Fruit fly (Drosophila melanogaster) whole organism, pupa: ENCODE results near the gene Acsx1L.

Source experiments
- CG10348 ChIP-seq: fragments of 200-800 bp; sonication (Bioruptor generic); IDR thresholded peaks from 2 replicates; pipeline ENCODE4 v1.3.6; 2022; ENCODE audit warnings: missing biosample characterization, missing genetic modification characterization
- CG12605 ChIP-seq: fragments of 200-800 bp; sonication (Bioruptor generic); IDR thresholded peaks from 2 replicates; pipeline ENCODE4 v1.3.6; 2022; ENCODE audit warnings: missing biosample characterization, missing genetic modification characterization
- CG13204 ChIP-seq: fragments of 200-800 bp; sonication (Bioruptor generic); optimal IDR thresholded peaks from 2 replicates; lab custom pipeline; 2018; ENCODE audit warnings: missing biosample characterization, mild to moderate bottlenecking, missing genetic modification characterization, moderate library complexity
- CG14655 ChIP-seq: fragments of 200-800 bp; sonication (Bioruptor generic); optimal IDR thresholded peaks from 3 replicates; lab custom pipeline; 2017; ENCODE audit warnings: mild to moderate bottlenecking, missing biosample characterization, missing genetic modification reagents, missing genetic modification characterization
- CG15710 ChIP-seq: fragments of 200-800 bp; sonication (Bioruptor generic); optimal IDR thresholded peaks from 2 replicates; lab custom pipeline; 2018; ENCODE audit warnings: missing biosample characterization, mild to moderate bottlenecking, missing genetic modification characterization, moderate library complexity
- CG17806 ChIP-seq: fragments of 200-800 bp; sonication (Bioruptor generic); optimal IDR thresholded peaks from 2 replicates; lab custom pipeline; 2018; ENCODE audit warnings: missing biosample characterization, mild to moderate bottlenecking, missing genetic modification characterization, moderate library complexity
- CG32121 ChIP-seq: fragments of 200-800 bp; sonication (Bioruptor generic); IDR thresholded peaks from 2 replicates; pipeline ENCODE4 v1.3.6; 2022; ENCODE audit warnings: missing biosample characterization, missing genetic modification characterization
- CG34367 ChIP-seq: fragments of 200-800 bp; sonication (Bioruptor generic); optimal IDR thresholded peaks from 2 replicates; lab custom pipeline; 2018; ENCODE audit warnings: missing biosample characterization, mild to moderate bottlenecking, missing genetic modification characterization
- CG4496 ChIP-seq: fragments of 200-800 bp; sonication (Bioruptor generic); IDR thresholded peaks from 3 replicates; pipeline ENCODE4 v1.3.6; 2022; ENCODE audit warnings: missing biosample characterization, missing genetic modification characterization
- CG8159 ChIP-seq: fragments of 200-800 bp; sonication (Bioruptor generic); optimal IDR thresholded peaks from 3 replicates; lab custom pipeline; 2018; ENCODE audit warnings: missing biosample characterization, mild to moderate bottlenecking, missing genetic modification characterization, moderate library complexity
- CG8301 ChIP-seq: fragments of 200-800 bp; sonication (Bioruptor generic); optimal IDR thresholded peaks from 2 replicates; lab custom pipeline; 2018; ENCODE audit warnings: missing biosample characterization, mild to moderate bottlenecking, missing genetic modification characterization
- CG9948 ChIP-seq: fragments of 200-800 bp; sonication (Bioruptor generic); optimal IDR thresholded peaks from 2 replicates; lab custom pipeline; 2018; ENCODE audit warnings: missing biosample characterization, mild to moderate bottlenecking, missing genetic modification characterization, moderate library complexity
- D1 ChIP-seq: fragments of 200-800 bp; sonication (Bioruptor generic); optimal IDR thresholded peaks from 2 replicates; lab custom pipeline; 2018; ENCODE audit warnings: missing biosample characterization, mild to moderate bottlenecking, missing genetic modification characterization, moderate library complexity
- EcR ChIP-seq: fragments of 200-800 bp; sonication (Bioruptor generic); optimal IDR thresholded peaks from 3 replicates; lab custom pipeline; 2019; ENCODE audit warnings: missing biosample characterization, missing genetic modification characterization, mild to moderate bottlenecking, moderate library complexity, missing genetic modification reagents
- Ets98B ChIP-seq: fragments of 200-800 bp; sonication (Bioruptor generic); IDR thresholded peaks from 2 replicates; pipeline ENCODE4 v1.3.6; 2022; ENCODE audit warnings: missing biosample characterization, missing genetic modification characterization
- Pif1A ChIP-seq: fragments of 200-800 bp; sonication (Bioruptor generic); optimal IDR thresholded peaks from 3 replicates; lab custom pipeline; 2016; ENCODE audit warnings: missing biosample characterization, missing genetic modification characterization
- Pif1B ChIP-seq: fragments of 200-800 bp; sonication (Bioruptor generic); optimal IDR thresholded peaks from 3 replicates; lab custom pipeline; 2016; ENCODE audit warnings: missing biosample characterization, missing genetic modification characterization
- Snoo ChIP-seq: fragments of 200-800 bp; sonication (Bioruptor generic); optimal IDR thresholded peaks from 3 replicates; lab custom pipeline; 2017; ENCODE audit warnings: missing biosample characterization, mild to moderate bottlenecking, missing genetic modification characterization, inconsistent platforms
- fd96Ca ChIP-seq: fragments of 200-800 bp; sonication (Bioruptor generic); IDR thresholded peaks from 3 replicates; pipeline ENCODE4 v1.3.6; 2022; ENCODE audit warnings: missing biosample characterization, missing genetic modification characterization
- gl ChIP-seq: fragments of 200-800 bp; sonication (Bioruptor generic); optimal IDR thresholded peaks from 2 replicates; lab custom pipeline; 2018; ENCODE audit warnings: missing biosample characterization, mild to moderate bottlenecking, missing genetic modification characterization
- rn ChIP-seq: fragments of 200-800 bp; sonication (Bioruptor generic); IDR thresholded peaks from 2 replicates; pipeline ENCODE4 v1.3.6; 2022; ENCODE audit warnings: missing biosample characterization, missing genetic modification characterization

Gene Acsx1L

dm6 chr3R:19778065-19778800 lies 5.2 kb upstream of the Acsx1L start, which contains the start of gene Acsx2:
Acsx2 (plus strand) TSS chr3R:19778750.
- TF ChIP-seq rn (GFP tag; lab: Robert Waterston, UW) (no peak), CG32121 (no peak), CG10348 (GFP tag; lab: Robert Waterston, UW) (no peak), CG8159 (no peak), CG15710 (tag; lab: Kevin White, UChicago) (no peak), fd96Ca (GFP tag; lab: Robert Waterston, UW) (no peak), Pif1A (no peak), CG8301 (tag; lab: Kevin White, UChicago) (no peak), CG12605 (GFP tag; lab: Robert Waterston, UW) (no peak), CG14655 (GFP tag; lab: Kevin White, UChicago) (no peak), gl (tag; lab: Kevin White, UChicago) (no peak), Pif1B (GFP tag; lab: Kevin White, UChicago) (no peak), Snoo (tag; lab: Kevin White, UChicago) (no peak), CG17806 (tag; lab: Kevin White, UChicago) (no peak), EcR (GFP tag; lab: Kevin White, UChicago) (no peak), CG4496 (GFP tag; lab: Robert Waterston, UW) (no peak), CG34367 (no peak)
- TF ChIP-seq, all 21 proteins: peak for 0

dm6 chr3R:19777180-19777579 lies 4.2 kb upstream of the Acsx1L start, which contains the start of gene Acsx1R:
Acsx1R (minus strand) TSS chr3R:19777280.
- TF ChIP-seq Pif1A = no peak
- no peak for TF ChIP-seq Snoo (tag; lab: Kevin White, UChicago)
- no peak for TF ChIP-seq CG14655 (GFP tag; lab: Kevin White, UChicago)
- no peak for TF ChIP-seq Ets98B (GFP tag; lab: Robert Waterston, UW)
- no peak for TF ChIP-seq gl (tag; lab: Kevin White, UChicago)
- TF ChIP-seq D1 (tag; lab: Kevin White, UChicago) = no peak
- no peak for TF ChIP-seq Pif1B (GFP tag; lab: Kevin White, UChicago)
- no peak for TF ChIP-seq CG17806 (tag; lab: Kevin White, UChicago)
- no peak for TF ChIP-seq CG4496 (GFP tag; lab: Robert Waterston, UW)
- TF ChIP-seq CG32121 = no peak
- no peak for TF ChIP-seq fd96Ca (GFP tag; lab: Robert Waterston, UW)
- TF ChIP-seq CG12605 (GFP tag; lab: Robert Waterston, UW) = no peak
- TF ChIP-seq CG9948 = no peak
- no peak for TF ChIP-seq CG8159

- TF ChIP-seq Pif1A (no peak), EcR (GFP tag; lab: Kevin White, UChicago) (no peak), CG8301 (tag; lab: Kevin White, UChicago) (no peak)
Measured at dm6 chr3R:19774149-19774548, 1.1 kb upstream of the Acsx1L start.

- no peak for TF ChIP-seq Snoo (tag; lab: Kevin White, UChicago)
- no peak for TF ChIP-seq Pif1A
- no peak for TF ChIP-seq fd96Ca (GFP tag; lab: Robert Waterston, UW)
- no peak for TF ChIP-seq CG13204 (GFP tag; lab: Kevin White, UChicago)
- TF ChIP-seq CG12605 (GFP tag; lab: Robert Waterston, UW) = no peak
- no peak for TF ChIP-seq CG4496 (GFP tag; lab: Robert Waterston, UW)
- TF ChIP-seq CG8301 (tag; lab: Kevin White, UChicago) = no peak
- no peak for TF ChIP-seq CG9948
- no peak for TF ChIP-seq CG10348 (GFP tag; lab: Robert Waterston, UW)
Measured at dm6 chr3R:19742893-19743292, 30.1 kb downstream of the Acsx1L start.

dm6 chr3R:19730953-19731482 lies 42.0 kb downstream of the Acsx1L start:
- TF ChIP-seq CG8159 = no peak
- no peak for TF ChIP-seq Pif1A
- TF ChIP-seq D1 (tag; lab: Kevin White, UChicago) = no peak
- no peak for TF ChIP-seq CG4496 (GFP tag; lab: Robert Waterston, UW)
- TF ChIP-seq rn (GFP tag; lab: Robert Waterston, UW) = 0 out of 2 replicates have a peak, but pooled peaks have one; percentile 11
- TF ChIP-seq CG9948 = no peak

- TF ChIP-seq CG10348 (GFP tag; lab: Robert Waterston, UW) = no peak
- no peak for TF ChIP-seq Ets98B (GFP tag; lab: Robert Waterston, UW)
- no peak for TF ChIP-seq D1 (tag; lab: Kevin White, UChicago)
- no peak for TF ChIP-seq CG32121
- TF ChIP-seq CG8159 = no peak
- TF ChIP-seq CG17806 (tag; lab: Kevin White, UChicago) = no peak
- TF ChIP-seq fd96Ca (GFP tag; lab: Robert Waterston, UW) = no peak
- TF ChIP-seq gl (tag; lab: Kevin White, UChicago) = no peak
- no peak for TF ChIP-seq CG12605 (GFP tag; lab: Robert Waterston, UW)
- no peak for TF ChIP-seq rn (GFP tag; lab: Robert Waterston, UW)
- TF ChIP-seq Pif1A = no peak
- TF ChIP-seq CG15710 (tag; lab: Kevin White, UChicago) = no peak
- no peak for TF ChIP-seq CG13204 (GFP tag; lab: Kevin White, UChicago)
- no peak for TF ChIP-seq EcR (GFP tag; lab: Kevin White, UChicago)
- TF ChIP-seq CG34367 = no peak
- no peak for TF ChIP-seq Pif1B (GFP tag; lab: Kevin White, UChicago)
- TF ChIP-seq CG14655 (GFP tag; lab: Kevin White, UChicago) = no peak
- TF ChIP-seq CG4496 (GFP tag; lab: Robert Waterston, UW) = no peak
- no peak for TF ChIP-seq CG8301 (tag; lab: Kevin White, UChicago)
Measured at dm6 chr3R:19730415-19730814, 42.6 kb downstream of the Acsx1L start, which contains the start of gene GluClalpha. GluClalpha (plus strand) TSS chr3R:19730715.
